Worm (Caenorhabditis elegans) whole organism, young adult: ENCODE measurements around the gene F58G6.7.

Experiments
- Y53G8AR.9 ChIP-seq: fragments of 200-800 bp; sonication (Bioruptor generic); conservative IDR thresholded peaks from 2 replicates; pipeline ENCODE4 v1.3.6; 2022; ENCODE audit warnings: missing genetic modification reagents, missing genetic modification characterization, missing compliant biosample characterization
- ceh-58 ChIP-seq: fragments of 200-800 bp; sonication (Bioruptor generic); IDR thresholded peaks from 2 replicates; pipeline ENCODE4 v1.3.6; 2022; ENCODE audit warnings: missing genetic modification characterization, missing compliant biosample characterization
- ets-4 ChIP-seq: fragments of 200-800 bp; sonication (Bioruptor generic); optimal IDR thresholded peaks from 2 replicates; lab custom pipeline; 2018; ENCODE audit warnings: mild to moderate bottlenecking, missing genetic modification characterization, missing compliant biosample characterization
- snpc-4 ChIP-seq, 5 experiments: fragments of 150-350 bp in 1 of 5; sonication (generic microtip) in 4 of 5; optimal IDR thresholded peaks; 2 replicates each; lab custom pipeline; 2014 to 2018; ENCODE audit warnings: missing genetic modification characterization in 5 of 5, missing biosample characterization in 3 of 5, antibody characterized with exemption in 2 of 5, mild to moderate bottlenecking in 2 of 5, missing compliant biosample characterization in 2 of 5, missing genotype in 2 of 5, moderate library complexity in 2 of 5, missing genetic modification reagents in 1 of 5
- unc-130 ChIP-seq: sonication (generic microtip); optimal IDR thresholded peaks from 2 replicates; lab custom pipeline; 2016; ENCODE audit warnings: missing genetic modification reagents, missing genetic modification characterization, missing compliant biosample characterization
- unc-62 ChIP-seq: fragments of 150-350 bp; optimal IDR thresholded peaks from 2 replicates; lab custom pipeline; 2014; ENCODE audit warnings: missing biosample characterization, missing genetic modification reagents, missing genetic modification characterization

- TF ChIP-seq Y53G8AR.9 (GFP tag; lab: Robert Waterston, UW) = no peak
- TF ChIP-seq ceh-58 (GFP tag; lab: Robert Waterston, UW) = no peak
- no peak for TF ChIP-seq unc-62 (GFP tag; lab: Kevin White, UChicago)
- TF ChIP-seq unc-130 (GFP tag; lab: Kevin White, UChicago) = no peak
- TF ChIP-seq snpc-4 (GFP tag; optimal IDR thresholded peaks at IDR 0.05; lab: Kevin White, UChicago) = no peak
- TF ChIP-seq snpc-4 (tag; optimal IDR thresholded peaks at IDR 0.05; lab: Kevin White, UChicago) = no peak
- TF ChIP-seq ets-4 = no peak
Measured at ce11 chrIV:9655556-9655955, 1.4 kb downstream of the F58G6.7 start.
